6 fruit fly cellular contexts compared by ENCODE assay signal in the genomic region with DNA sequence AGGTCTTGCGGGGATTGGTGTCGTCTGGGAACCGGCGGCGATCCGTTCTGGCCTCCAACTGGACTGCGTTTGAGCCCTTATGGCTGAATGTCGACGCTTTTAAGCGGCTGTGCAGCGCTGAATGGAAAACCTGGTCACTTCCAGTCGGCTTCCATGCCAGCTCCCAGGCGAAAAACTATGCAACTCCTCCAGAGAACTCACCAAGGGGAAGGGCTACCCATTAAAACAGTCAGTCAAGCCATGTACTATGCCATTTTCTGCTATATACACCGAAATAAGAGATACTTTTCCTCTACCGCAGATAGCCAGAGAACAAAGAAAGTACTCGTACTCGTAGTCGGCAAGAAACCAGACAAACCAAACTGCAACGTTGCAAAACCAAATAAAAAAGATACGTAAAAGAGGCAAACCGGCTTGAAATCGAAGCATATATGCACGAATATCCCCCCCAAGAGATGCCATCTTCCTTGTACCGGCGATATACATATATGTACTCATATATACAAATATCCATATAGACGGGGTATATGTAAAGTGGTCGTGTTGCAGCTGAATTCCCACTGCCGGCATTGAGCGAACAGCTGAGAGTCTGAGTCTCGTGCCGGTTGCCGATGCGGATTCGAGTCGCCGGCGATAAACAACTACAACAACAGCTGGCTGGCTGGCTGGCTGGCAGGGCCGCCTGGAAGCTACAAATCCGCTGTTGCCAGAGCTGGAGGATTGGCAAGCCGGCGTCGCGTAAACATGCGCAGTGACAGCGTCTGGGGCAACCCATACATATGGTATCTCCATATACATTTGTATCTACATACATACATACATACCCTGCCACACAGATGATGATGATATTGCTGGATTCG.
A peak's percentile ranks its signal among the peaks of the same experiment; 100 is the strongest.
TF ChIP-seq lines count a peak whose summit lies in the region.

Gene Hsp67Ba, minus strand, starts transcription at position 51 of the 860 bp plus-strand sequence.

- no peak for TF ChIP-seq CTCF in whole organism, embryonic (GFP tag; optimal IDR thresholded peaks at IDR 0.05; lab: Kevin White, UChicago)

TF ChIP-seq in whole organism, 6 proteins besides CTCF, POLR2A, EP300 and RAD21:
- TF ChIP-seq psq (optimal IDR thresholded peaks at IDR 0.05; lab: Kevin White, UChicago) = no peak
- TF ChIP-seq Dll (optimal IDR thresholded peaks at IDR 0.05; lab: Kevin White, UChicago) = peak; percentile 20

TF ChIP-seq in whole organism, adult, 20 proteins besides CTCF, POLR2A, EP300 and RAD21:
- TF ChIP-seq tj (GFP tag; optimal IDR thresholded peaks at IDR 0.05; lab: Kevin White, UChicago) = peak; percentile 84
- no peak for TF ChIP-seq Clk (GFP tag; optimal IDR thresholded peaks at IDR 0.05; lab: Kevin White, UChicago)
TF ChIP-seq in whole organism, adult: peak in this region for 1.

TF ChIP-seq in whole organism, embryonic, 481 proteins besides CTCF, POLR2A, EP300 and RAD21 (continues in another document):
- TF ChIP-seq ewg (GFP tag; optimal IDR thresholded peaks at IDR 0.05; lab: Kevin White, UChicago) (peak; percentile 56), CG34422 (GFP tag; IDR thresholded peaks at IDR 0.05; lab: Robert Waterston, UW) (peak; percentile 60; the same call in 1 of the 3 replicates), Med (GFP tag; lab: Kevin White, UChicago) (peak; percentile 50), CG11085 (GFP tag; IDR thresholded peaks at IDR 0.05; lab: Robert Waterston, UW) (no peak), Nf-YC (tag; optimal IDR thresholded peaks at IDR 0.05; lab: Kevin White, UChicago) (peak; percentile 34), bcd (GFP tag; optimal IDR thresholded peaks at IDR 0.05; lab: Kevin White, UChicago) (no peak), Drgx (GFP tag; IDR thresholded peaks at IDR 0.05; lab: Robert Waterston, UW) (peak; percentile 29; the same call in 1 of the 2 replicates), CG6272 (GFP tag; IDR thresholded peaks at IDR 0.05; lab: Robert Waterston, UW) (no peak), sug (tag; optimal IDR thresholded peaks at IDR 0.05; lab: Kevin White, UChicago) (no peak), nom (GFP tag; optimal IDR thresholded peaks at IDR 0.05; lab: Kevin White, UChicago) (peak; percentile 49), twi (tag; optimal IDR thresholded peaks at IDR 0.05; lab: Kevin White, UChicago) (peak; percentile 58), B-H2 (GFP tag; optimal IDR thresholded peaks at IDR 0.05; lab: Kevin White, UChicago) (peak; percentile 24), Deaf1 (tag; optimal IDR thresholded peaks at IDR 0.05; lab: Kevin White, UChicago) (peak; percentile 53), prd (optimal IDR thresholded peaks at IDR 0.05; lab: Kevin White, UChicago) (no peak), prd (GFP tag; IDR thresholded peaks at IDR 0.05; lab: Robert Waterston, UW) (no peak), inv (GFP tag; IDR thresholded peaks at IDR 0.05; lab: Robert Waterston, UW; ENCODE audit: partially characterized antibody) (no peak), wdn (GFP tag; IDR thresholded peaks at IDR 0.05; lab: Robert Waterston, UW) (no peak), crp (GFP tag; optimal IDR thresholded peaks at IDR 0.05; lab: Kevin White, UChicago) (peak in 1 of 2 experiments; percentile 39), CG10543 (GFP tag; optimal IDR thresholded peaks at IDR 0.05; lab: Kevin White, UChicago) (peak; percentile 17)

TF ChIP-seq in whole organism, prepupa, 60 proteins besides CTCF, POLR2A, EP300 and RAD21 (continues in another document):
- TF ChIP-seq Smox (GFP tag; optimal IDR thresholded peaks at IDR 0.05; lab: Kevin White, UChicago) (no peak), CG6808 (GFP tag; optimal IDR thresholded peaks at IDR 0.05; lab: Kevin White, UChicago) (peak; percentile 51), CG1621 (tag; optimal IDR thresholded peaks at IDR 0.05; lab: Kevin White, UChicago) (no peak), CG6163 (GFP tag; IDR thresholded peaks at IDR 0.05; lab: Robert Waterston, UW) (no peak; the same call in 2 of the 3 replicates), pdm3 (GFP tag; optimal IDR thresholded peaks at IDR 0.05; lab: Kevin White, UChicago) (no peak), CG6854 (GFP tag; optimal IDR thresholded peaks at IDR 0.05; lab: Kevin White, UChicago) (peak; percentile 21), Eip93F (GFP tag; optimal IDR thresholded peaks at IDR 0.05; lab: Kevin White, UChicago) (peak; percentile 41), esn (GFP tag; optimal IDR thresholded peaks at IDR 0.05; lab: Kevin White, UChicago) (no peak), CG31627 (GFP tag; optimal IDR thresholded peaks at IDR 0.05; lab: Kevin White, UChicago) (no peak), CG7368 (GFP tag; optimal IDR thresholded peaks at IDR 0.05; lab: Kevin White, UChicago) (no peak), CG9139 (GFP tag; optimal IDR thresholded peaks at IDR 0.05; lab: Kevin White, UChicago) (peak; percentile 23), svp (GFP tag; lab: Kevin White, UChicago) (peak; percentile 34), Hr38 (GFP tag; optimal IDR thresholded peaks at IDR 0.05; lab: Kevin White, UChicago) (no peak), Blimp-1 (GFP tag; optimal IDR thresholded peaks at IDR 0.05; lab: Kevin White, UChicago) (no peak), acj6 (GFP tag; optimal IDR thresholded peaks at IDR 0.05; lab: Kevin White, UChicago) (no peak), dac (GFP tag; optimal IDR thresholded peaks at IDR 0.05; lab: Kevin White, UChicago) (no peak), CG16779 (tag; optimal IDR thresholded peaks at IDR 0.05; lab: Kevin White, UChicago) (no peak), Eip75B (GFP tag; optimal IDR thresholded peaks at IDR 0.05; lab: Kevin White, UChicago) (no peak), Sox14 (GFP tag; optimal IDR thresholded peaks at IDR 0.05; lab: Kevin White, UChicago) (peak; percentile 67), CG10631 (GFP tag; optimal IDR thresholded peaks at IDR 0.05; lab: Kevin White, UChicago) (no peak)

TF ChIP-seq in whole organism, pupa, 21 proteins besides CTCF, POLR2A, EP300 and RAD21:
- TF ChIP-seq CG12605 (GFP tag; IDR thresholded peaks at IDR 0.05; lab: Robert Waterston, UW) = 0 out of 2 replicates have a peak, but pooled peaks have one; percentile 39
- no peak for TF ChIP-seq D1 (tag; optimal IDR thresholded peaks at IDR 0.05; lab: Kevin White, UChicago)
- TF ChIP-seq CG32121 (GFP tag; IDR thresholded peaks at IDR 0.05; lab: Robert Waterston, UW) = no peak
- no peak for TF ChIP-seq CG8159 (tag; optimal IDR thresholded peaks at IDR 0.05; lab: Kevin White, UChicago)
- TF ChIP-seq Pif1A (GFP tag; optimal IDR thresholded peaks at IDR 0.05; lab: Kevin White, UChicago) = no peak
- TF ChIP-seq CG8301 (tag; optimal IDR thresholded peaks at IDR 0.05; lab: Kevin White, UChicago) = no peak
- peak; percentile 11 for TF ChIP-seq Pif1B (GFP tag; optimal IDR thresholded peaks at IDR 0.05; lab: Kevin White, UChicago)
- TF ChIP-seq CG4496 (GFP tag; IDR thresholded peaks at IDR 0.05; lab: Robert Waterston, UW) = 0 out of 3 replicates have a peak, but pooled peaks have one; percentile 41
- peak; percentile 80 for TF ChIP-seq CG13204 (GFP tag; optimal IDR thresholded peaks at IDR 0.05; lab: Kevin White, UChicago)
- no peak for TF ChIP-seq rn (GFP tag; IDR thresholded peaks at IDR 0.05; lab: Robert Waterston, UW)
- no peak for TF ChIP-seq CG15710 (tag; optimal IDR thresholded peaks at IDR 0.05; lab: Kevin White, UChicago)
- TF ChIP-seq Ets98B (GFP tag; IDR thresholded peaks at IDR 0.05; lab: Robert Waterston, UW) = no peak

TF ChIP-seq in whole organism, wandering third instar larva, 38 proteins besides CTCF, POLR2A, EP300 and RAD21 (continues in another document):
- TF ChIP-seq dmrt93B (GFP tag; optimal IDR thresholded peaks at IDR 0.05; lab: Kevin White, UChicago) (no peak), Abd-B (GFP tag; optimal IDR thresholded peaks at IDR 0.05; lab: Kevin White, UChicago) (no peak), Dif (GFP tag; optimal IDR thresholded peaks at IDR 0.05; lab: Kevin White, UChicago; ENCODE audit: partially characterized antibody) (peak; percentile 51), Sp1 (GFP tag; optimal IDR thresholded peaks at IDR 0.05; lab: Kevin White, UChicago) (no peak), Jra (GFP tag; optimal IDR thresholded peaks at IDR 0.05; lab: Kevin White, UChicago) (no peak), jim (GFP tag; optimal IDR thresholded peaks at IDR 0.05; lab: Kevin White, UChicago) (no peak), Hr83 (GFP tag; optimal IDR thresholded peaks at IDR 0.05; lab: Kevin White, UChicago; ENCODE audit: poor library complexity, severe bottlenecking) (peak; percentile 26), GATAd (GFP tag; optimal IDR thresholded peaks at IDR 0.05; lab: Kevin White, UChicago) (no peak), ey (GFP tag; optimal IDR thresholded peaks at IDR 0.05; lab: Kevin White, UChicago) (no peak), Mio (GFP tag; optimal IDR thresholded peaks at IDR 0.05; lab: Kevin White, UChicago) (no peak), CG9705 (GFP tag; optimal IDR thresholded peaks at IDR 0.05; lab: Kevin White, UChicago) (no peak), foxo (GFP tag; optimal IDR thresholded peaks at IDR 0.05; lab: Kevin White, UChicago) (no peak), dl (GFP tag; optimal IDR thresholded peaks at IDR 0.05; lab: Kevin White, UChicago; ENCODE audit: insufficient read depth in 1 of 2, partially characterized antibody in 2 of 2) (no peak), Rel (GFP tag; optimal IDR thresholded peaks at IDR 0.05; lab: Kevin White, UChicago) (no peak), Rel (tag; optimal IDR thresholded peaks at IDR 0.05; lab: Kevin White, UChicago) (no peak), tai (GFP tag; optimal IDR thresholded peaks at IDR 0.05; lab: Kevin White, UChicago) (no peak), dsf (GFP tag; optimal IDR thresholded peaks at IDR 0.05; lab: Kevin White, UChicago; ENCODE audit: borderline replicate concordance) (no peak), Hr78 (GFP tag; optimal IDR thresholded peaks at IDR 0.05; lab: Kevin White, UChicago) (no peak), CrebA (GFP tag; optimal IDR thresholded peaks at IDR 0.05; lab: Kevin White, UChicago; ENCODE audit: borderline replicate concordance) (peak; percentile 51), N (GFP tag; optimal IDR thresholded peaks at IDR 0.05; lab: Kevin White, UChicago) (no peak), CG32264 (GFP tag; optimal IDR thresholded peaks at IDR 0.05; lab: Kevin White, UChicago) (no peak), HLH106 (tag; optimal IDR thresholded peaks at IDR 0.05; lab: Kevin White, UChicago) (no peak), Myc (optimal IDR thresholded peaks at IDR 0.05; lab: Kevin White, UChicago) (no peak), brk (GFP tag; optimal IDR thresholded peaks at IDR 0.05; lab: Kevin White, UChicago) (no peak), OdsH (GFP tag; optimal IDR thresholded peaks at IDR 0.05; lab: Kevin White, UChicago) (no peak), pan (optimal IDR thresholded peaks at IDR 0.05; lab: Kevin White, UChicago) (no peak), br (GFP tag; optimal IDR thresholded peaks at IDR 0.05; lab: Kevin White, UChicago) (no peak), usp (GFP tag; optimal IDR thresholded peaks at IDR 0.05; lab: Kevin White, UChicago) (no peak), sv (GFP tag; optimal IDR thresholded peaks at IDR 0.05; lab: Kevin White, UChicago) (no peak), Vsx2 (GFP tag; optimal IDR thresholded peaks at IDR 0.05; lab: Kevin White, UChicago; ENCODE audit: partially characterized antibody) (no peak), lola (GFP tag; optimal IDR thresholded peaks at IDR 0.05; lab: Kevin White, UChicago) (no peak)
